Fruit fly (Drosophila melanogaster) whole organism, prepupa: ENCODE results near the gene CG44355.

ENCODE experiments used
- Blimp-1 ChIP-seq: fragments of 200-800 bp; sonication (Bioruptor generic); optimal IDR thresholded peaks from 3 replicates; lab custom pipeline; 2017; ENCODE audit warnings: missing biosample characterization, missing genetic modification characterization, mild to moderate bottlenecking, moderate library complexity, missing genetic modification reagents
- CG10631 ChIP-seq: fragments of 200-800 bp; sonication (Bioruptor generic); optimal IDR thresholded peaks from 2 replicates; lab custom pipeline; 2016; ENCODE audit warnings: missing biosample characterization, missing genetic modification characterization
- CG10669 ChIP-seq: fragments of 200-800 bp; sonication (Bioruptor generic); optimal IDR thresholded peaks from 3 replicates; lab custom pipeline; 2018; ENCODE audit warnings: missing biosample characterization, mild to moderate bottlenecking, missing genetic modification characterization, moderate library complexity
- CG11294 ChIP-seq: fragments of 200-800 bp; sonication (Bioruptor generic); IDR thresholded peaks from 2 replicates; pipeline ENCODE4 v1.3.6; 2022; ENCODE audit warnings: missing biosample characterization, missing genetic modification characterization
- CG11762 ChIP-seq: fragments of 200-800 bp; sonication (Bioruptor generic); optimal IDR thresholded peaks from 3 replicates; lab custom pipeline; 2016; ENCODE audit warnings: missing biosample characterization, missing genetic modification characterization; ENCODE audit not compliant: insufficient read depth
- CG11902 ChIP-seq: fragments of 200-800 bp; sonication (Bioruptor generic); optimal IDR thresholded peaks from 3 replicates; lab custom pipeline; 2016; ENCODE audit warnings: missing biosample characterization, missing genetic modification characterization
- CG15336 ChIP-seq: fragments of 200-800 bp; sonication (Bioruptor generic); IDR thresholded peaks from 2 replicates; pipeline ENCODE4 v1.3.6; 2022; ENCODE audit warnings: missing biosample characterization, missing genetic modification characterization
- CG16779 ChIP-seq: fragments of 200-800 bp; sonication (Bioruptor generic); optimal IDR thresholded peaks from 3 replicates; lab custom pipeline; 2017; ENCODE audit warnings: missing biosample characterization, mild to moderate bottlenecking, missing genetic modification characterization
- CG3032 ChIP-seq: fragments of 200-800 bp; optimal IDR thresholded peaks from 2 replicates; lab custom pipeline; 2019; ENCODE audit warnings: missing biosample characterization, mild to moderate bottlenecking, missing genetic modification characterization, moderate library complexity
- CG31627 ChIP-seq: fragments of 200-800 bp; sonication (Bioruptor generic); optimal IDR thresholded peaks from 3 replicates; lab custom pipeline; 2016; ENCODE audit warnings: missing biosample characterization, missing genetic modification characterization
- CG34406 ChIP-seq: fragments of 200-800 bp; sonication (Bioruptor generic); optimal IDR thresholded peaks from 3 replicates; lab custom pipeline; 2016; ENCODE audit warnings: missing biosample characterization, missing genetic modification characterization
- CG3919 ChIP-seq: fragments of 200-800 bp; sonication (Bioruptor generic); optimal IDR thresholded peaks from 3 replicates; lab custom pipeline; 2016; ENCODE audit warnings: missing biosample characterization, missing genetic modification characterization
- CG6163 ChIP-seq: fragments of 200-800 bp; sonication (Bioruptor generic); IDR thresholded peaks from 3 replicates; pipeline ENCODE4 v1.3.6; 2022; ENCODE audit warnings: missing biosample characterization, missing genetic modification characterization
- CG6792 ChIP-seq: fragments of 200-800 bp; sonication (Bioruptor generic); optimal IDR thresholded peaks from 3 replicates; lab custom pipeline; 2016; ENCODE audit warnings: missing biosample characterization, missing genetic modification characterization
- CG6808 ChIP-seq: fragments of 200-800 bp; sonication (Bioruptor generic); optimal IDR thresholded peaks from 3 replicates; lab custom pipeline; 2017; ENCODE audit warnings: missing biosample characterization, missing genetic modification characterization, mild to moderate bottlenecking, moderate library complexity, missing genetic modification reagents
- CG6854 ChIP-seq: fragments of 200-800 bp; sonication (Bioruptor generic); optimal IDR thresholded peaks from 2 replicates; lab custom pipeline; 2017; ENCODE audit warnings: missing biosample characterization, mild to moderate bottlenecking, missing genetic modification characterization
- CG7368 ChIP-seq: fragments of 200-800 bp; sonication (Bioruptor generic); optimal IDR thresholded peaks from 3 replicates; lab custom pipeline; 2016; ENCODE audit warnings: missing biosample characterization, missing genetic modification characterization
- CG8119 ChIP-seq: fragments of 200-800 bp; sonication (Bioruptor generic); IDR thresholded peaks from 3 replicates; pipeline ENCODE4 v1.3.6; 2022; ENCODE audit warnings: missing biosample characterization, missing genetic modification characterization
- CG8319 ChIP-seq: fragments of 200-800 bp; sonication (Bioruptor generic); optimal IDR thresholded peaks from 3 replicates; lab custom pipeline; 2016; ENCODE audit warnings: missing biosample characterization, missing genetic modification characterization
- Eip75B ChIP-seq: fragments of 200-800 bp; sonication (Bioruptor generic); optimal IDR thresholded peaks from 3 replicates; lab custom pipeline; 2016; ENCODE audit warnings: missing biosample characterization, missing genetic modification characterization
- Eip78C ChIP-seq: fragments of 200-800 bp; sonication (Bioruptor generic); peaks from one replicate; lab custom pipeline; 2016; ENCODE audit warnings: missing biosample characterization, missing genetic modification characterization
- Ets96B ChIP-seq: fragments of 200-800 bp; optimal IDR thresholded peaks from 2 replicates; lab custom pipeline; 2019; ENCODE audit warnings: missing biosample characterization, mild to moderate bottlenecking, missing genetic modification characterization, moderate library complexity
- Hr38 ChIP-seq: sonication (Bioruptor generic); optimal IDR thresholded peaks from 2 replicates; lab custom pipeline; 2016; ENCODE audit warnings: missing biosample characterization, missing genetic modification characterization
- Hr39 ChIP-seq: fragments of 200-800 bp; sonication (Bioruptor generic); optimal IDR thresholded peaks from 2 replicates; lab custom pipeline; 2016; ENCODE audit warnings: missing biosample characterization, missing genetic modification characterization
- Hr4 ChIP-seq: fragments of 200-800 bp; sonication (Bioruptor generic); optimal IDR thresholded peaks from 3 replicates; lab custom pipeline; 2016; ENCODE audit warnings: missing biosample characterization, missing genetic modification characterization
- Met ChIP-seq: fragments of 200-800 bp; sonication (Bioruptor generic); optimal IDR thresholded peaks from 3 replicates; lab custom pipeline; 2016; ENCODE audit warnings: missing biosample characterization, missing genetic modification characterization
- OdsH ChIP-seq: fragments of 200-800 bp; sonication (Bioruptor generic); optimal IDR thresholded peaks from 3 replicates; lab custom pipeline; 2016; ENCODE audit warnings: missing biosample characterization, missing genetic modification characterization
- Smox ChIP-seq: fragments of 200-800 bp; sonication (Bioruptor generic); optimal IDR thresholded peaks from 3 replicates; lab custom pipeline; 2016; ENCODE audit warnings: missing biosample characterization, missing genetic modification characterization
- Sox102F ChIP-seq: fragments of 200-800 bp; sonication (Bioruptor generic); optimal IDR thresholded peaks from 2 replicates; lab custom pipeline; 2016; ENCODE audit warnings: missing biosample characterization, mild to moderate bottlenecking, missing genetic modification characterization
- Sox14 ChIP-seq: fragments of 200-800 bp; sonication (Bioruptor generic); optimal IDR thresholded peaks from 3 replicates; lab custom pipeline; 2016; ENCODE audit warnings: missing biosample characterization, missing genetic modification characterization
- Sox15 ChIP-seq: fragments of 200-800 bp; sonication (Bioruptor generic); optimal IDR thresholded peaks from 3 replicates; lab custom pipeline; 2016; ENCODE audit warnings: missing biosample characterization, missing genetic modification characterization
- cyc ChIP-seq: fragments of 200-800 bp; sonication (Bioruptor generic); optimal IDR thresholded peaks from 3 replicates; lab custom pipeline; 2016; ENCODE audit warnings: missing biosample characterization, missing genetic modification characterization
- dac ChIP-seq: fragments of 200-800 bp; sonication (Bioruptor generic); optimal IDR thresholded peaks from 2 replicates; lab custom pipeline; 2017; ENCODE audit warnings: missing biosample characterization, mild to moderate bottlenecking, missing genetic modification characterization
- dsx ChIP-seq: fragments of 200-800 bp; optimal IDR thresholded peaks from 3 replicates; lab custom pipeline; 2019; ENCODE audit warnings: missing biosample characterization, mild to moderate bottlenecking, missing genetic modification characterization, moderate library complexity; ENCODE audit not compliant: poor library complexity, severe bottlenecking
- eg ChIP-seq: fragments of 200-800 bp; sonication (Bioruptor generic); IDR thresholded peaks from 3 replicates; pipeline ENCODE4 v1.3.6; 2022; ENCODE audit warnings: missing biosample characterization, missing genetic modification characterization
- esn ChIP-seq: fragments of 200-800 bp; sonication (Bioruptor generic); optimal IDR thresholded peaks from 2 replicates; lab custom pipeline; 2016; ENCODE audit warnings: missing biosample characterization, mild to moderate bottlenecking, missing genetic modification characterization, moderate library complexity
- fd59A ChIP-seq: fragments of 200-800 bp; sonication (Bioruptor generic); optimal IDR thresholded peaks from 2 replicates; lab custom pipeline; 2017; ENCODE audit warnings: missing biosample characterization, mild to moderate bottlenecking, missing genetic modification characterization, missing genetic modification reagents
- fd85E ChIP-seq: fragments of 200-800 bp; sonication (Bioruptor generic); optimal IDR thresholded peaks from 3 replicates; lab custom pipeline; 2016; ENCODE audit warnings: missing biosample characterization, missing genetic modification characterization
- fkh ChIP-seq: fragments of 200-800 bp; sonication (Bioruptor generic); optimal IDR thresholded peaks from 3 replicates; lab custom pipeline; 2017; ENCODE audit warnings: missing biosample characterization, mild to moderate bottlenecking, missing genetic modification characterization, moderate library complexity
- net ChIP-seq: fragments of 200-800 bp; sonication (Bioruptor generic); optimal IDR thresholded peaks from 3 replicates; lab custom pipeline; 2016; ENCODE audit warnings: missing biosample characterization, missing genetic modification characterization
- pdm3 ChIP-seq: fragments of 200-800 bp; sonication (Bioruptor generic); optimal IDR thresholded peaks from 3 replicates; lab custom pipeline; 2016; ENCODE audit warnings: missing biosample characterization, missing genetic modification characterization
- salr ChIP-seq, 2 experiments: fragments of 200-800 bp; sonication (Bioruptor generic); optimal IDR thresholded peaks; 3 replicates each; lab custom pipeline; 2016 to 2018; ENCODE audit warnings: missing biosample characterization in 2 of 2, missing genetic modification characterization in 2 of 2, mild to moderate bottlenecking in 1 of 2
- svp ChIP-seq: fragments of 200-800 bp; sonication (Bioruptor generic); peaks from one replicate; lab custom pipeline; 2016; ENCODE audit warnings: missing biosample characterization, missing genetic modification characterization
- vri ChIP-seq: fragments of 200-800 bp; sonication (Bioruptor generic); optimal IDR thresholded peaks from 3 replicates; lab custom pipeline; 2016; ENCODE audit warnings: missing biosample characterization, mild to moderate bottlenecking, missing genetic modification characterization

CG44355 gene

dm6 chr3L:12319782-12320181, 9.2 kb downstream of the CG44355 start:
- no peak for TF ChIP-seq fd59A (GFP tag; lab: Kevin White, UChicago)
- no peak for TF ChIP-seq Eip75B
- no peak for TF ChIP-seq pdm3
- no peak for TF ChIP-seq salr (GFP tag; optimal IDR thresholded peaks at IDR 0.05; lab: Kevin White, UChicago)
- no peak for TF ChIP-seq CG8319 (GFP tag; lab: Kevin White, UChicago)
- TF ChIP-seq CG16779, result no peak
- no peak for TF ChIP-seq net (GFP tag; lab: Kevin White, UChicago)
- TF ChIP-seq CG34406 (GFP tag; lab: Kevin White, UChicago), result no peak
- TF ChIP-seq svp (GFP tag; lab: Kevin White, UChicago), result no peak
- TF ChIP-seq CG7368 (GFP tag; lab: Kevin White, UChicago), result no peak
- no peak for TF ChIP-seq CG11762 (GFP tag; lab: Kevin White, UChicago)
- TF ChIP-seq esn (GFP tag; lab: Kevin White, UChicago), result no peak
- TF ChIP-seq Ets96B (tag; lab: Kevin White, UChicago), result no peak
- TF ChIP-seq CG3919, result no peak
- TF ChIP-seq Hr38 (GFP tag; lab: Kevin White, UChicago), result no peak
- TF ChIP-seq CG6854 (GFP tag; lab: Kevin White, UChicago), result no peak

dm6 chr3L:12328781-12329282, 18.2 kb downstream of the CG44355 start, which contains the start of gene Lmx1a:
Lmx1a (plus strand) TSS chr3L:12329232.
- TF ChIP-seq eg (GFP tag; lab: Robert Waterston, UW) (0 out of 3 replicates have a peak, but pooled peaks have one; percentile 27), Smox (GFP tag; lab: Kevin White, UChicago) (no peak), Sox102F (GFP tag; lab: Kevin White, UChicago) (no peak)

dm6 chr3L:12329549-12329948, 18.9 kb downstream of the CG44355 start:
- TF ChIP-seq CG34406 (GFP tag; lab: Kevin White, UChicago) (no peak), CG3032 (tag; lab: Kevin White, UChicago) (no peak), CG6163 (GFP tag; lab: Robert Waterston, UW) (no peak), CG6792 (no peak), Met (no peak), esn (GFP tag; lab: Kevin White, UChicago) (no peak), Blimp-1 (GFP tag; lab: Kevin White, UChicago) (no peak), CG6808 (no peak), vri (GFP tag; lab: Kevin White, UChicago) (no peak), dsx (GFP tag; lab: Kevin White, UChicago) (no peak), CG8319 (GFP tag; lab: Kevin White, UChicago) (no peak), CG11902 (GFP tag; lab: Kevin White, UChicago) (no peak), Hr38 (GFP tag; lab: Kevin White, UChicago) (no peak), dac (GFP tag; lab: Kevin White, UChicago) (no peak), Hr4 (GFP tag; lab: Kevin White, UChicago) (no peak), CG15336 (GFP tag; lab: Robert Waterston, UW) (no peak), CG11294 (GFP tag; lab: Robert Waterston, UW) (no peak), CG10631 (GFP tag; lab: Kevin White, UChicago) (no peak), Sox15 (GFP tag; lab: Kevin White, UChicago) (no peak), CG31627 (GFP tag; lab: Kevin White, UChicago) (no peak)

dm6 chr3L:12336339-12336738, 25.7 kb downstream of the CG44355 start, which contains the start of gene CG10418:
CG10418 (plus strand) TSS chr3L:12336676.
- no peak for TF ChIP-seq CG8119 (GFP tag; lab: Robert Waterston, UW)
- TF ChIP-seq pdm3, result peak; percentile 11
- peak; percentile 7 for TF ChIP-seq Sox15 (GFP tag; lab: Kevin White, UChicago)
- no peak for TF ChIP-seq CG10669 (GFP tag; lab: Kevin White, UChicago)
- TF ChIP-seq Hr39 (GFP tag; lab: Kevin White, UChicago), result peak; percentile 51
- peak; percentile 13 for TF ChIP-seq fkh (GFP tag; lab: Kevin White, UChicago)
- no peak for TF ChIP-seq vri (GFP tag; lab: Kevin White, UChicago)
- TF ChIP-seq svp (GFP tag; lab: Kevin White, UChicago), result peak; percentile 19
- peak; percentile 43 for TF ChIP-seq cyc (GFP tag; lab: Kevin White, UChicago)
- peak; percentile 14 for TF ChIP-seq Met
- TF ChIP-seq fd85E (GFP tag; lab: Kevin White, UChicago), result no peak
- no peak for TF ChIP-seq Eip78C (GFP tag; lab: Kevin White, UChicago)
- peak; percentile 15 for TF ChIP-seq Smox (GFP tag; lab: Kevin White, UChicago)
- peak; percentile 50 for TF ChIP-seq Sox14 (GFP tag; lab: Kevin White, UChicago)
- TF ChIP-seq CG31627 (GFP tag; lab: Kevin White, UChicago), result peak; percentile 59
- peak; percentile 15 for TF ChIP-seq CG10631 (GFP tag; lab: Kevin White, UChicago)
- no peak for TF ChIP-seq eg (GFP tag; lab: Robert Waterston, UW)
- TF ChIP-seq OdsH (GFP tag; lab: Kevin White, UChicago), result peak; percentile 15
